Fruit fly (Drosophila melanogaster) whole organism, adult: Measurements from ENCODE around the gene CG31493.

Experiments
- CG11617 ChIP-seq: fragments of 200-800 bp; sonication (Bioruptor generic); optimal IDR thresholded peaks from 2 replicates; lab custom pipeline; 2017; ENCODE audit warnings: mild to moderate bottlenecking, missing biosample characterization, missing genetic modification reagents, missing genetic modification characterization
- CG14711 ChIP-seq: fragments of 200-800 bp; sonication (Bioruptor generic); optimal IDR thresholded peaks from 2 replicates; lab custom pipeline; 2018; ENCODE audit warnings: missing biosample characterization, mild to moderate bottlenecking, missing genetic modification characterization, moderate library complexity
- CG5204 ChIP-seq: fragments of 200-800 bp; sonication (Bioruptor generic); optimal IDR thresholded peaks from 2 replicates; lab custom pipeline; 2016; ENCODE audit warnings: missing biosample characterization, missing genetic modification characterization
- CG7045 ChIP-seq: fragments of 200-800 bp; sonication (Bioruptor generic); optimal IDR thresholded peaks from 2 replicates; lab custom pipeline; 2017; ENCODE audit warnings: missing biosample characterization, mild to moderate bottlenecking, missing genetic modification characterization
- CG7101 ChIP-seq: fragments of 200-800 bp; sonication (Bioruptor generic); optimal IDR thresholded peaks from 2 replicates; lab custom pipeline; 2018; ENCODE audit warnings: missing biosample characterization, mild to moderate bottlenecking, missing genetic modification characterization, moderate library complexity
- Hr96 ChIP-seq: fragments of 200-800 bp; sonication (Bioruptor generic); optimal IDR thresholded peaks from 2 replicates; lab custom pipeline; 2016; ENCODE audit warnings: missing biosample characterization, missing genetic modification characterization
- Mnt ChIP-seq: fragments of 200-800 bp; sonication (Bioruptor generic); optimal IDR thresholded peaks from 2 replicates; lab custom pipeline; 2016; ENCODE audit warnings: missing biosample characterization, mild to moderate bottlenecking, missing genetic modification characterization
- bab1 ChIP-seq: fragments of 200-800 bp; sonication (Bioruptor generic); optimal IDR thresholded peaks from 3 replicates; lab custom pipeline; 2019; ENCODE audit warnings: missing biosample characterization, mild to moderate bottlenecking, missing genetic modification characterization, moderate library complexity
- kay ChIP-seq: fragments of 200-800 bp; sonication (Bioruptor generic); peaks from one replicate; lab custom pipeline; 2016; ENCODE audit warnings: missing biosample characterization, missing genetic modification characterization, borderline replicate concordance
- ovo ChIP-seq: fragments of 200-800 bp; sonication (Bioruptor generic); optimal IDR thresholded peaks from 2 replicates; lab custom pipeline; 2016; ENCODE audit warnings: missing biosample characterization, missing genetic modification characterization
- tj ChIP-seq: fragments of 200-800 bp; sonication (Bioruptor generic); optimal IDR thresholded peaks from 3 replicates; lab custom pipeline; 2017; ENCODE audit warnings: missing biosample characterization, mild to moderate bottlenecking, missing genetic modification characterization, moderate library complexity
- toe ChIP-seq: fragments of 200-800 bp; sonication (Bioruptor generic); optimal IDR thresholded peaks from 2 replicates; lab custom pipeline; 2016; ENCODE audit warnings: missing biosample characterization, missing genetic modification characterization

DNA sequence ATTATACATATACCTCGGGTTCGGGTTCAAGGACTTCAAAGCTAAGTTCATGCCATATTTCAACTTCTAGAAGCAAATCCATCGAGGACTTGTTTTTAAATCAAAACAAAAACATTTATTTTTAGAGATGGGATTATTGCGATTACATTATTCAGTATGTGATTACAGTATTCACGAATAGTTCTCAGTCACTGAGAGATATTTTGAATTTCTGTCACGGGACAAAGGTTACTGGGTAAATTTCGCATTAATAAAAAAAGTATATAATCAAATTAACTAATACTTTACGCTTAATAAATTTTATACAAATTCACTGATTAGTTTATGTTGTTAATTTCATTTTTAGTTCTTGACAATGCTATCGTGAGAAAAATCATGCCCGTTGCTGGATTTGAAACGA lies 37.8 kb upstream of the CG31493 start:
- TF ChIP-seq Hr96 (GFP tag; lab: Kevin White, UChicago) (no peak), CG7045 (no peak), Mnt (GFP tag; lab: Kevin White, UChicago) (no peak), tj (GFP tag; lab: Kevin White, UChicago) (no peak), toe (GFP tag; lab: Kevin White, UChicago) (no peak), CG14711 (tag; lab: Kevin White, UChicago) (peak; percentile 35), bab1 (GFP tag; lab: Kevin White, UChicago) (no peak), ovo (GFP tag; lab: Kevin White, UChicago) (no peak), CG5204 (no peak), kay (no peak), CG11617 (peak; percentile 30), CG7101 (tag; lab: Kevin White, UChicago) (peak; percentile 32)
